Fruit fly (Drosophila melanogaster) whole organism, pupa: ENCODE data around the gene beat-IIa.

ENCODE experiments used
- CG10348 ChIP-seq: fragments of 200-800 bp; sonication (Bioruptor generic); IDR thresholded peaks from 2 replicates; pipeline ENCODE4 v1.3.6; 2022; ENCODE audit warnings: missing biosample characterization, missing genetic modification characterization
- CG12605 ChIP-seq: fragments of 200-800 bp; sonication (Bioruptor generic); IDR thresholded peaks from 2 replicates; pipeline ENCODE4 v1.3.6; 2022; ENCODE audit warnings: missing biosample characterization, missing genetic modification characterization
- CG13204 ChIP-seq: fragments of 200-800 bp; sonication (Bioruptor generic); optimal IDR thresholded peaks from 2 replicates; lab custom pipeline; 2018; ENCODE audit warnings: missing biosample characterization, mild to moderate bottlenecking, missing genetic modification characterization, moderate library complexity
- CG14655 ChIP-seq: fragments of 200-800 bp; sonication (Bioruptor generic); optimal IDR thresholded peaks from 3 replicates; lab custom pipeline; 2017; ENCODE audit warnings: mild to moderate bottlenecking, missing biosample characterization, missing genetic modification reagents, missing genetic modification characterization
- CG15710 ChIP-seq: fragments of 200-800 bp; sonication (Bioruptor generic); optimal IDR thresholded peaks from 2 replicates; lab custom pipeline; 2018; ENCODE audit warnings: missing biosample characterization, mild to moderate bottlenecking, missing genetic modification characterization, moderate library complexity
- CG17806 ChIP-seq: fragments of 200-800 bp; sonication (Bioruptor generic); optimal IDR thresholded peaks from 2 replicates; lab custom pipeline; 2018; ENCODE audit warnings: missing biosample characterization, mild to moderate bottlenecking, missing genetic modification characterization, moderate library complexity
- CG32121 ChIP-seq: fragments of 200-800 bp; sonication (Bioruptor generic); IDR thresholded peaks from 2 replicates; pipeline ENCODE4 v1.3.6; 2022; ENCODE audit warnings: missing biosample characterization, missing genetic modification characterization
- CG34367 ChIP-seq: fragments of 200-800 bp; sonication (Bioruptor generic); optimal IDR thresholded peaks from 2 replicates; lab custom pipeline; 2018; ENCODE audit warnings: missing biosample characterization, mild to moderate bottlenecking, missing genetic modification characterization
- CG4496 ChIP-seq: fragments of 200-800 bp; sonication (Bioruptor generic); IDR thresholded peaks from 3 replicates; pipeline ENCODE4 v1.3.6; 2022; ENCODE audit warnings: missing biosample characterization, missing genetic modification characterization
- CG8159 ChIP-seq: fragments of 200-800 bp; sonication (Bioruptor generic); optimal IDR thresholded peaks from 3 replicates; lab custom pipeline; 2018; ENCODE audit warnings: missing biosample characterization, mild to moderate bottlenecking, missing genetic modification characterization, moderate library complexity
- CG8301 ChIP-seq: fragments of 200-800 bp; sonication (Bioruptor generic); optimal IDR thresholded peaks from 2 replicates; lab custom pipeline; 2018; ENCODE audit warnings: missing biosample characterization, mild to moderate bottlenecking, missing genetic modification characterization
- CG9948 ChIP-seq: fragments of 200-800 bp; sonication (Bioruptor generic); optimal IDR thresholded peaks from 2 replicates; lab custom pipeline; 2018; ENCODE audit warnings: missing biosample characterization, mild to moderate bottlenecking, missing genetic modification characterization, moderate library complexity
- D1 ChIP-seq: fragments of 200-800 bp; sonication (Bioruptor generic); optimal IDR thresholded peaks from 2 replicates; lab custom pipeline; 2018; ENCODE audit warnings: missing biosample characterization, mild to moderate bottlenecking, missing genetic modification characterization, moderate library complexity
- EcR ChIP-seq: fragments of 200-800 bp; sonication (Bioruptor generic); optimal IDR thresholded peaks from 3 replicates; lab custom pipeline; 2019; ENCODE audit warnings: missing biosample characterization, missing genetic modification characterization, mild to moderate bottlenecking, moderate library complexity, missing genetic modification reagents
- Ets98B ChIP-seq: fragments of 200-800 bp; sonication (Bioruptor generic); IDR thresholded peaks from 2 replicates; pipeline ENCODE4 v1.3.6; 2022; ENCODE audit warnings: missing biosample characterization, missing genetic modification characterization
- Pif1A ChIP-seq: fragments of 200-800 bp; sonication (Bioruptor generic); optimal IDR thresholded peaks from 3 replicates; lab custom pipeline; 2016; ENCODE audit warnings: missing biosample characterization, missing genetic modification characterization
- Pif1B ChIP-seq: fragments of 200-800 bp; sonication (Bioruptor generic); optimal IDR thresholded peaks from 3 replicates; lab custom pipeline; 2016; ENCODE audit warnings: missing biosample characterization, missing genetic modification characterization
- Snoo ChIP-seq: fragments of 200-800 bp; sonication (Bioruptor generic); optimal IDR thresholded peaks from 3 replicates; lab custom pipeline; 2017; ENCODE audit warnings: missing biosample characterization, mild to moderate bottlenecking, missing genetic modification characterization, inconsistent platforms
- fd96Ca ChIP-seq: fragments of 200-800 bp; sonication (Bioruptor generic); IDR thresholded peaks from 3 replicates; pipeline ENCODE4 v1.3.6; 2022; ENCODE audit warnings: missing biosample characterization, missing genetic modification characterization
- gl ChIP-seq: fragments of 200-800 bp; sonication (Bioruptor generic); optimal IDR thresholded peaks from 2 replicates; lab custom pipeline; 2018; ENCODE audit warnings: missing biosample characterization, mild to moderate bottlenecking, missing genetic modification characterization
- rn ChIP-seq: fragments of 200-800 bp; sonication (Bioruptor generic); IDR thresholded peaks from 2 replicates; pipeline ENCODE4 v1.3.6; 2022; ENCODE audit warnings: missing biosample characterization, missing genetic modification characterization

The beat-IIa gene

dm6 chr3R:17402434-17402833 lies 36.5 kb upstream of the beat-IIa start, which contains the start of gene Sur-8:
Sur-8 (minus strand) TSS chr3R:17402515.
- TF ChIP-seq fd96Ca (GFP tag; lab: Robert Waterston, UW) (peak; percentile 42; the same call in 2 of the 3 replicates), CG14655 (GFP tag; lab: Kevin White, UChicago) (peak; percentile 25), D1 (tag; lab: Kevin White, UChicago) (no peak), Pif1A (GFP tag; lab: Kevin White, UChicago) (peak; percentile 7), rn (GFP tag; lab: Robert Waterston, UW) (peak; percentile 40; the same call in 1 of the 2 replicates), CG4496 (GFP tag; lab: Robert Waterston, UW) (peak; percentile 79), Ets98B (peak; percentile 41), Pif1B (GFP tag; lab: Kevin White, UChicago) (no peak)

DNA sequence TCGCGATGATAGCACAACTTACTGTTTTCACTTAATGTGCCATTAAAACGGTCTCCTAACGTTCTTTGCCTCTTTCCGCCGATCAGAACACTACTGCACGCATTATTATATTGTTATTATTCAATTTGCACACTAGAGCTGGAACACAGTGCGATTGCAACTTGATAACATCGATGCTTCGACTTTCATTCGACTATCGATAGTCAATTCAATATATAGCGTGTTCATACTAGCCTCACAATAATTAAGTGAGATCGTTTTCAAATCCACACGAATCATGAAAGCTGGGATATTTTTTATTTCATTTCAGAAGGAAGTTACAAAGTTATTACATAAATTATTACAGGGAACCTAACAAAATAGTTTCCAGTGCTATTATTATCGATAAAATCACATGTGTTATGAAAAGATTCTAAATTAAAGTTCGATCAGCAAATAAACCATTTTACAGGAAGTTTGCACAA lies 35.4 kb upstream of the beat-IIa start:
- TF ChIP-seq Ets98B (peak; percentile 37; the same call in 1 of the 2 replicates), CG10348 (GFP tag; lab: Robert Waterston, UW) (no peak), Snoo (tag; lab: Kevin White, UChicago) (peak; percentile 7), CG32121 (GFP tag; lab: Robert Waterston, UW) (peak; percentile 31; the same call in 1 of the 2 replicates), EcR (no peak), D1 (tag; lab: Kevin White, UChicago) (peak; percentile 8), CG4496 (GFP tag; lab: Robert Waterston, UW) (peak; percentile 57; the same call in 1 of the 3 replicates)

DNA sequence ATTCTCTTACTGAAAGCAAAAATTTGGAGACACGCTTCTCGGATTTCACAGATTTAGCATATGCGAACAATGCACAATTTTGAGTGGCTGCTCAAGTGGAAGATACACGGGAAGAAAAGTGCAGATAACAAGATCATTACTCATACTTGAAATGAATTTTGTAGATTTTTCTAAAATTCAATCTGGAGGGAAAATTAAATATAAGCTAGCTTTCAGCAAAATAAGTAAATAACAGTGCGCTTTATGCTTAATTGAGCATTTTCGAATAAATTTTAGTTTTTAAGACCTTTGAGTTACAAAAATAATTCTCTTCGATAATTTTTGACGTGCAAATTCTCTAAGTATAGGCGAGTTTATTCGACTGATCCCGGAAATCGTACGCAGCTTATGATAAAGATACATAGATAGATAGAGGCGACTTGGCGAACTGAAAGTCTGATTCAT lies 34.8 kb upstream of the beat-IIa start:
- peak; percentile 83 for TF ChIP-seq Pif1A (GFP tag; lab: Kevin White, UChicago)
- TF ChIP-seq CG8301 (tag; lab: Kevin White, UChicago): peak; percentile 84
- TF ChIP-seq EcR: no peak
- peak; percentile 66; the same call in 1 of the 3 replicates for TF ChIP-seq CG4496 (GFP tag; lab: Robert Waterston, UW)
- TF ChIP-seq CG14655 (GFP tag; lab: Kevin White, UChicago): peak; percentile 83
- peak; percentile 75 for TF ChIP-seq CG17806 (tag; lab: Kevin White, UChicago)
- peak; percentile 69 for TF ChIP-seq CG9948 (tag; lab: Kevin White, UChicago)
- TF ChIP-seq D1 (tag; lab: Kevin White, UChicago): peak; percentile 17
- peak; percentile 27 for TF ChIP-seq CG34367 (tag; lab: Kevin White, UChicago)
- TF ChIP-seq CG10348 (GFP tag; lab: Robert Waterston, UW): no peak
- no peak for TF ChIP-seq Snoo (tag; lab: Kevin White, UChicago)
- TF ChIP-seq CG12605 (GFP tag; lab: Robert Waterston, UW): peak; percentile 58
- peak; percentile 44 for TF ChIP-seq gl (tag; lab: Kevin White, UChicago)
- TF ChIP-seq rn (GFP tag; lab: Robert Waterston, UW): no peak
- no peak for TF ChIP-seq CG13204 (GFP tag; lab: Kevin White, UChicago)
- TF ChIP-seq Ets98B: peak; percentile 36; the same call in 1 of the 2 replicates
- TF ChIP-seq CG8159: peak; percentile 78
- peak; percentile 48 for TF ChIP-seq CG15710 (tag; lab: Kevin White, UChicago)
- TF ChIP-seq CG32121 (GFP tag; lab: Robert Waterston, UW): peak; percentile 59
- no peak for TF ChIP-seq fd96Ca (GFP tag; lab: Robert Waterston, UW)
- peak; percentile 50 for TF ChIP-seq Pif1B (GFP tag; lab: Kevin White, UChicago)
- TF ChIP-seq, all 21 proteins: peak for 15

dm6 chr3R:17400102-17400501 lies 34.2 kb upstream of the beat-IIa start:
- TF ChIP-seq gl (tag; lab: Kevin White, UChicago) (no peak), CG14655 (GFP tag; lab: Kevin White, UChicago) (no peak), CG9948 (tag; lab: Kevin White, UChicago) (no peak)

DNA sequence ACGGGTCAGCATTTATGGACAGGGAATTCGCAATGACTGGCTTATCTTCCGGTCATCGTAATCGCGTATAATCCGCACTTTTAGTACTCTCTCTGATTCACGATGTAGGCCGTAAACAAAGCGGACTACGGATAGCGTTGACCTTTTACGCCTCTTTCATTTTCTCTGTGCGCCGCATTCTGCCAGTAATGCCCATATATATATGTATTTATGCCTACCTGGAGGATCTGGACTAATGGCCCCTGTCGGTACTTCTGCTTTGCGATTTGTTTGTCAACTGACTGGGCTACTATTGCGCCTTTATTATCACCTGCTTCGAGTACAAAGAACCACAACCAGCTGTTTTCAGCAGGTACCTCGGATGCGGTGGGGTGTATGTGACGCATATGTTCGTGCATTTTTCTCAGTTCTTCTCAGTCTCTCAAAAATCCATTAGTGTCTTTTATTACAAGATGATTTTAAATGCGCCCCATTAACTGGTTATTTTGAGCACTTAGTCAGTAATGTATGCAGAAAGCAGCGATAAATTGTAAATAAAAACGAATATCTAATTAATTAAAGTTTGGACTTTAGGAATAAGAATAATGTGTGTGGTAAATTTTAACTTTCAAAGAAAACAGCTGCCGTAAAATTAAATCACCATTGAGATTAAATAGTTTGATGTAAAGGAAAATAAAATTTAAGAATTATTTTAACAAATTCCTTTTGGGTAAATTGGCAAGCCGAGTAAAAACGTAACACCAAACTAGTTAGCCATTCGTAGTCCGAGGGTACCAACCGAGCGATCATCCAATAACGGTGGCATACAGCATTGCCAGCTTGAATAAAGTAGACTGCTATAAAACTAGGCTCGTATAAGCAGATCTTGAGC lies 28.6 kb upstream of the beat-IIa start, which contains the start of gene CREG:
Gene CREG, minus strand, starts transcription at position 323 of the 871 bp plus-strand sequence.
- TF ChIP-seq CG15710 (tag; lab: Kevin White, UChicago) (peak; percentile 23), Pif1A (GFP tag; lab: Kevin White, UChicago) (peak; percentile 32), Pif1B (GFP tag; lab: Kevin White, UChicago) (peak; percentile 18), CG32121 (GFP tag; lab: Robert Waterston, UW) (no peak), fd96Ca (GFP tag; lab: Robert Waterston, UW) (no peak), CG13204 (GFP tag; lab: Kevin White, UChicago) (no peak), CG9948 (tag; lab: Kevin White, UChicago) (peak; percentile 11), CG14655 (GFP tag; lab: Kevin White, UChicago) (peak; percentile 53), D1 (tag; lab: Kevin White, UChicago) (peak; percentile 24), Snoo (tag; lab: Kevin White, UChicago) (peak; percentile 46), CG34367 (tag; lab: Kevin White, UChicago) (no peak), CG8159 (peak; percentile 41), rn (GFP tag; lab: Robert Waterston, UW) (no peak), CG10348 (GFP tag; lab: Robert Waterston, UW) (no peak), CG17806 (tag; lab: Kevin White, UChicago) (no peak), CG8301 (tag; lab: Kevin White, UChicago) (peak; percentile 38), CG4496 (GFP tag; lab: Robert Waterston, UW) (no peak), Ets98B (0 out of 2 replicates have a peak, but pooled peaks have one; percentile 24), gl (tag; lab: Kevin White, UChicago) (no peak), CG12605 (GFP tag; lab: Robert Waterston, UW) (0 out of 2 replicates have a peak, but pooled peaks have one; percentile 7), EcR (peak; percentile 85)
- TF ChIP-seq, all 21 proteins: peak for 12
